Fruit fly (Drosophila melanogaster) whole organism, embryonic: Measurements from ENCODE around the gene galla-2.

ENCODE experiments used
- Ada2b ChIP-seq: fragments of 200-800 bp; sonication (Bioruptor generic); IDR thresholded peaks from 2 replicates; pipeline ENCODE4 v1.3.6; 2022; ENCODE audit warnings: missing biosample characterization, missing genetic modification characterization
- Adf1 ChIP-seq: fragments of 200-800 bp; sonication (Bioruptor generic); IDR thresholded peaks from 2 replicates; pipeline ENCODE4 v1.3.6; 2022; ENCODE audit warnings: missing biosample characterization, missing genetic modification characterization
- Antp ChIP-seq: fragments of 200-800 bp; sonication (Bioruptor generic); optimal IDR thresholded peaks from 3 replicates; lab custom pipeline; 2016; ENCODE audit warnings: missing biosample characterization, missing genetic modification characterization
- Atf-2 ChIP-seq: fragments of 200-800 bp; sonication (Bioruptor generic); optimal IDR thresholded peaks from 2 replicates; lab custom pipeline; 2016; ENCODE audit warnings: missing biosample characterization, missing genetic modification characterization
- Atf6 ChIP-seq: fragments of 200-800 bp; sonication (Bioruptor generic); IDR thresholded peaks from 2 replicates; pipeline ENCODE4 v1.3.6; 2022; ENCODE audit warnings: missing biosample characterization, missing genetic modification characterization
- CG1024 ChIP-seq: fragments of 200-800 bp; sonication (Bioruptor generic); IDR thresholded peaks from 2 replicates; pipeline ENCODE4 v1.3.6; 2022; ENCODE audit warnings: missing biosample characterization, missing genetic modification characterization
- CG11695 ChIP-seq: fragments of 200-800 bp; sonication (Bioruptor generic); IDR thresholded peaks from 3 replicates; pipeline ENCODE4 v1.3.6; 2022; ENCODE audit warnings: missing biosample characterization, missing genetic modification characterization
- CG12155 ChIP-seq: fragments of 200-800 bp; sonication (Bioruptor generic); optimal IDR thresholded peaks from 3 replicates; lab custom pipeline; 2016; ENCODE audit warnings: missing biosample characterization, missing genetic modification characterization
- CG12942 ChIP-seq: fragments of 200-800 bp; sonication (Bioruptor generic); optimal IDR thresholded peaks from 3 replicates; lab custom pipeline; 2016; ENCODE audit warnings: missing biosample characterization, missing genetic modification characterization
- CG1647 ChIP-seq: fragments of 200-800 bp; sonication (Bioruptor generic); optimal IDR thresholded peaks from 3 replicates; lab custom pipeline; 2016; ENCODE audit warnings: missing biosample characterization, missing genetic modification characterization
- CG18011 ChIP-seq: fragments of 200-800 bp; sonication (Bioruptor generic); optimal IDR thresholded peaks from 2 replicates; lab custom pipeline; 2017; ENCODE audit warnings: missing biosample characterization, missing genetic modification characterization, mild to moderate bottlenecking, moderate library complexity, missing genotype
- CG1832 ChIP-seq: fragments of 200-800 bp; sonication (Bioruptor generic); optimal IDR thresholded peaks from 2 replicates; lab custom pipeline; 2017; ENCODE audit warnings: missing biosample characterization, mild to moderate bottlenecking, missing genetic modification characterization, inconsistent platforms
- CG18599 ChIP-seq: fragments of 200-800 bp; sonication (Bioruptor generic); optimal IDR thresholded peaks from 3 replicates; lab custom pipeline; 2017; ENCODE audit warnings: missing biosample characterization, missing genetic modification characterization, mild to moderate bottlenecking, moderate library complexity, missing genetic modification reagents
- CG2202 ChIP-seq: fragments of 200-800 bp; sonication (Bioruptor generic); optimal IDR thresholded peaks from 2 replicates; lab custom pipeline; 2018; ENCODE audit warnings: missing biosample characterization, mild to moderate bottlenecking, missing genetic modification characterization
- CG2712 ChIP-seq: fragments of 200-800 bp; optimal IDR thresholded peaks from 3 replicates; lab custom pipeline; 2019; ENCODE audit warnings: missing biosample characterization, mild to moderate bottlenecking, missing genetic modification characterization, moderate library complexity
- CG2875 ChIP-seq: fragments of 200-800 bp; sonication (Bioruptor generic); optimal IDR thresholded peaks from 2 replicates; lab custom pipeline; 2017; ENCODE audit warnings: missing biosample characterization, mild to moderate bottlenecking, missing genetic modification characterization, missing genetic modification reagents
- CG32772 ChIP-seq: fragments of 200-800 bp; sonication (Bioruptor generic); IDR thresholded peaks from 2 replicates; pipeline ENCODE4 v1.3.6; 2022; ENCODE audit warnings: missing biosample characterization, missing genetic modification characterization
- CG3838 ChIP-seq: fragments of 200-800 bp; sonication (Bioruptor generic); optimal IDR thresholded peaks from 3 replicates; lab custom pipeline; 2016; ENCODE audit warnings: missing biosample characterization, missing genetic modification characterization
- CG3847 ChIP-seq: fragments of 200-800 bp; sonication (Bioruptor generic); IDR thresholded peaks from 2 replicates; pipeline ENCODE4 v1.3.6; 2022; ENCODE audit warnings: missing biosample characterization, missing genetic modification characterization
- CG7271 ChIP-seq: fragments of 200-800 bp; sonication (Bioruptor generic); optimal IDR thresholded peaks from 2 replicates; lab custom pipeline; 2018; ENCODE audit warnings: missing biosample characterization, mild to moderate bottlenecking, missing genetic modification characterization, moderate library complexity
- CG8089 ChIP-seq: fragments of 200-800 bp; sonication (Bioruptor generic); optimal IDR thresholded peaks from 3 replicates; lab custom pipeline; 2016; ENCODE audit warnings: missing biosample characterization, missing genetic modification characterization
- Chrac-16 ChIP-seq: fragments of 200-800 bp; sonication (Bioruptor generic); optimal IDR thresholded peaks from 3 replicates; lab custom pipeline; 2016; ENCODE audit warnings: missing biosample characterization, missing genetic modification characterization
- Dip3 ChIP-seq: fragments of 200-800 bp; sonication (Bioruptor generic); optimal IDR thresholded peaks from 3 replicates; lab custom pipeline; 2016; ENCODE audit warnings: missing biosample characterization, missing genetic modification characterization
- Elba2 ChIP-seq: fragments of 200-800 bp; sonication (Bioruptor generic); optimal IDR thresholded peaks from 3 replicates; lab custom pipeline; 2016; ENCODE audit warnings: missing biosample characterization, missing genetic modification characterization
- Gsc ChIP-seq: fragments of 200-800 bp; sonication (Bioruptor generic); IDR thresholded peaks from 2 replicates; pipeline ENCODE4 v1.3.6; 2022; ENCODE audit warnings: missing biosample characterization, missing genetic modification characterization
- HmgZ ChIP-seq: fragments of 200-800 bp; sonication (Bioruptor generic); optimal IDR thresholded peaks from 2 replicates; lab custom pipeline; 2018; ENCODE audit warnings: missing biosample characterization, mild to moderate bottlenecking, missing genetic modification characterization
- MESR4 ChIP-seq: fragments of 200-800 bp; sonication (Bioruptor generic); optimal IDR thresholded peaks from 2 replicates; lab custom pipeline; 2018; ENCODE audit warnings: missing biosample characterization, mild to moderate bottlenecking, missing genetic modification characterization, moderate library complexity
- Mes4 ChIP-seq: fragments of 200-800 bp; sonication (Bioruptor generic); optimal IDR thresholded peaks from 2 replicates; lab custom pipeline; 2016; ENCODE audit warnings: missing biosample characterization, missing genetic modification characterization
- Neu2 ChIP-seq: fragments of 200-800 bp; sonication (Bioruptor generic); optimal IDR thresholded peaks from 3 replicates; lab custom pipeline; 2016; ENCODE audit warnings: missing biosample characterization, missing genetic modification characterization, borderline replicate concordance
- Ptx1 ChIP-seq: fragments of 200-800 bp; sonication (Bioruptor generic); IDR thresholded peaks from 2 replicates; pipeline ENCODE4 v1.3.6; 2022; ENCODE audit warnings: missing biosample characterization, missing genetic modification characterization
- Scr ChIP-seq: fragments of 200-800 bp; sonication (Bioruptor generic); IDR thresholded peaks from 2 replicates; pipeline ENCODE4 v1.3.6; 2022; ENCODE audit warnings: missing biosample characterization, missing genetic modification characterization; ENCODE audit not compliant: partially characterized antibody
- Sry-δ ChIP-seq: fragments of 200-800 bp; sonication (Bioruptor generic); optimal IDR thresholded peaks from 2 replicates; lab custom pipeline; 2016; ENCODE audit warnings: missing biosample characterization, missing genetic modification characterization
- Xbp1 ChIP-seq: fragments of 200-800 bp; sonication (Bioruptor generic); optimal IDR thresholded peaks from 3 replicates; lab custom pipeline; 2016; ENCODE audit warnings: missing biosample characterization, mild to moderate bottlenecking, missing genetic modification characterization
- YL-1 ChIP-seq: fragments of 200-800 bp; sonication (Bioruptor generic); optimal IDR thresholded peaks from 3 replicates; lab custom pipeline; 2017; ENCODE audit warnings: missing biosample characterization, mild to moderate bottlenecking, missing genetic modification characterization
- ash1 ChIP-seq: fragments of 200-800 bp; sonication (Bioruptor generic); optimal IDR thresholded peaks from 2 replicates; lab custom pipeline; 2018; ENCODE audit warnings: missing biosample characterization, mild to moderate bottlenecking, missing genetic modification characterization
- chif ChIP-seq, 2 experiments: fragments of 200-800 bp; sonication (Bioruptor generic); optimal IDR thresholded peaks; 3 replicates each; lab custom pipeline; 2016; ENCODE audit warnings: missing biosample characterization in 2 of 2, missing genetic modification characterization in 2 of 2
- dmrt11E ChIP-seq: fragments of 200-800 bp; sonication (Bioruptor generic); optimal IDR thresholded peaks from 3 replicates; lab custom pipeline; 2018; ENCODE audit warnings: missing biosample characterization, mild to moderate bottlenecking, missing genetic modification characterization, moderate library complexity
- dysf ChIP-seq: fragments of 200-800 bp; sonication (Bioruptor generic); IDR thresholded peaks from 3 replicates; pipeline ENCODE4 v1.3.6; 2022; ENCODE audit warnings: missing biosample characterization, missing genetic modification characterization
- lab ChIP-seq: fragments of 200-800 bp; sonication (Bioruptor generic); optimal IDR thresholded peaks from 3 replicates; lab custom pipeline; 2017; ENCODE audit warnings: missing biosample characterization, missing genetic modification characterization, mild to moderate bottlenecking, moderate library complexity, missing genetic modification reagents
- maf-S ChIP-seq: fragments of 200-800 bp; sonication (Bioruptor generic); optimal IDR thresholded peaks from 2 replicates; lab custom pipeline; 2016; ENCODE audit warnings: missing biosample characterization, missing genetic modification characterization
- org-1 ChIP-seq: fragments of 200-800 bp; sonication (Bioruptor generic); optimal IDR thresholded peaks from 2 replicates; lab custom pipeline; 2017; ENCODE audit warnings: missing biosample characterization, missing genetic modification characterization
- otp ChIP-seq: fragments of 200-800 bp; sonication (Bioruptor generic); IDR thresholded peaks from 3 replicates; pipeline ENCODE4, ENCODE4 v1.3.6; 2022; ENCODE audit warnings: missing biosample characterization, missing genetic modification characterization
- ranshi ChIP-seq: fragments of 200-800 bp; sonication (Bioruptor generic); IDR thresholded peaks from 2 replicates; pipeline ENCODE4 v1.3.6; 2022; ENCODE audit warnings: missing biosample characterization, missing genetic modification characterization
- row ChIP-seq: fragments of 200-800 bp; sonication (Bioruptor generic); IDR thresholded peaks from 3 replicates; pipeline ENCODE4 v1.3.6; 2022; ENCODE audit warnings: missing biosample characterization, missing genetic modification characterization
- run ChIP-seq: fragments of 200-800 bp; sonication (Bioruptor generic); optimal IDR thresholded peaks from 3 replicates; lab custom pipeline; 2018; ENCODE audit warnings: missing biosample characterization, mild to moderate bottlenecking, missing genetic modification characterization
- seq ChIP-seq: fragments of 200-800 bp; sonication (Bioruptor generic); IDR thresholded peaks from 2 replicates; pipeline ENCODE4 v1.3.6; 2022; ENCODE audit warnings: missing biosample characterization, missing genetic modification characterization
- so ChIP-seq: fragments of 200-800 bp; sonication (Bioruptor generic); IDR thresholded peaks from 3 replicates; pipeline ENCODE4 v1.3.6; 2022; ENCODE audit warnings: missing biosample characterization, missing genetic modification characterization
- tap ChIP-seq: fragments of 200-800 bp; optimal IDR thresholded peaks from 3 replicates; lab custom pipeline; 2019; ENCODE audit warnings: missing biosample characterization, mild to moderate bottlenecking, missing genetic modification characterization, moderate library complexity
- wek ChIP-seq: fragments of 200-800 bp; sonication (Bioruptor generic); optimal IDR thresholded peaks from 3 replicates; lab custom pipeline; 2018; ENCODE audit warnings: missing biosample characterization, mild to moderate bottlenecking, missing genetic modification characterization, moderate library complexity
- z ChIP-seq: fragments of 200-800 bp; sonication (Bioruptor generic); IDR thresholded peaks from 3 replicates; pipeline ENCODE4 v1.3.6; 2022; ENCODE audit warnings: missing biosample characterization, missing genetic modification characterization

Gene galla-2

DNA sequence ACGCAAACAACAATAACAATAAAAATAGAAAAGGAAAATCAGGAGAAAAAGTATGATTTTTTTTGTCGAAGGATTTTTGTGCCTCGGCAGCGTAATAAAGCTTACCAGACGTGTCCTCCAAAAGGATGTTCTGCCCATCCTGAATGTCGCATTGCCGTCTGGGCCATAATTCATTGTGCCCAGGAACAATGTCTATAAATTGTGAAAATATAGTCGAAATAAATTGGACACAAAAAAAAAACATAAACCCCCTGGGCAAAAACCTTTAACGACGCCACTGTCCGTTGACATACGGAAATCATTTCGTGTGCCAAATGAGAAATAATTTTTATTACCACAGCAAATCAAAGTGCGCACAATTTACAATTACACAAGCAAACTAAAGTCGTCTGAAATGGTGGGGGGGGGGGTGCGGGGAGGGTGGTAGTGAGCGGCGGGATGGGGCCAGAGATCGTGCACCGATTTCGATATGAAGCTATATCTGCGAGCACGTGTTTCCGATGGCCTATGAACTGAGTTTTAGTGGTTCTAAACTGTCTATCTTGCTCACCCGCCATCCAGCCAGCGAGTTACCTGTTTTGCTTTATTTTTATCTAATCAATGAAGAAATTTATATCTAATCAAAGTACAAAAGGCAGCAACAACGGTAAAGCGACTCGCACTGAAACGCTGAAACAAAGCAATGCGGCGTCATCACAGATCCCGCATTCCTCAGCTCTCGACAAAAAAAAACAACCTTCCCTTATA is 15.9 kb upstream of the galla-2 start (continued):
- TF ChIP-seq CG11695 (GFP tag; lab: Robert Waterston, UW) (no peak), row (GFP tag; lab: Robert Waterston, UW) (peak; percentile 56), CG2202 (tag; lab: Kevin White, UChicago) (no peak), CG3847 (GFP tag; lab: Robert Waterston, UW) (peak; percentile 41), Mes4 (no peak), CG12942 (GFP tag; lab: Kevin White, UChicago) (no peak), Neu2 (GFP tag; lab: Kevin White, UChicago) (no peak), otp (no peak), CG18599 (GFP tag; lab: Kevin White, UChicago) (peak; percentile 57), Adf1 (GFP tag; lab: Robert Waterston, UW) (no peak; the same call in 1 of the 2 replicates), Antp (GFP tag; lab: Kevin White, UChicago) (peak; percentile 24), Dip3 (GFP tag; lab: Kevin White, UChicago) (peak; percentile 55), CG18011 (GFP tag; lab: Kevin White, UChicago) (peak; percentile 35), CG3838 (GFP tag; lab: Kevin White, UChicago) (no peak), CG32772 (0 out of 2 replicates have a peak, but pooled peaks have one; percentile 14), Ada2b (peak; percentile 41), Gsc (GFP tag; lab: Robert Waterston, UW) (no peak), chif (GFP tag; optimal IDR thresholded peaks at IDR 0.05; lab: Kevin White, UChicago) (peak in 1 of 2 experiments; percentile 39), CG1024 (GFP tag; lab: Robert Waterston, UW) (no peak), run (tag; lab: Kevin White, UChicago) (no peak), CG2875 (GFP tag; lab: Kevin White, UChicago) (no peak), Ptx1 (0 out of 2 replicates have a peak, but pooled peaks have one; percentile 54), CG1647 (peak; percentile 36), CG1832 (no peak), CG12155 (GFP tag; lab: Kevin White, UChicago) (peak; percentile 56), Atf-2 (GFP tag; lab: Kevin White, UChicago) (peak; percentile 23), CG7271 (tag; lab: Kevin White, UChicago) (no peak), lab (GFP tag; lab: Kevin White, UChicago) (peak; percentile 58), ash1 (GFP tag; lab: Kevin White, UChicago) (no peak), CG8089 (GFP tag; lab: Kevin White, UChicago) (no peak), z (GFP tag; lab: Robert Waterston, UW) (0 out of 3 replicates have a peak, but pooled peaks have one; percentile 26), Scr (no peak), Atf6 (peak; percentile 60; the same call in 1 of the 2 replicates), org-1 (no peak), seq (no peak), Xbp1 (GFP tag; lab: Kevin White, UChicago) (peak; percentile 10), dysf (GFP tag; lab: Robert Waterston, UW) (peak; percentile 71; the same call in 2 of the 3 replicates), HmgZ (no peak), maf-S (GFP tag; lab: Kevin White, UChicago) (no peak), so (no peak), tap (no peak), dmrt11E (tag; lab: Kevin White, UChicago) (no peak), wek (GFP tag; lab: Kevin White, UChicago) (no peak), CG2712 (tag; lab: Kevin White, UChicago) (no peak), Sry-δ (no peak), Chrac-16 (GFP tag; lab: Kevin White, UChicago) (no peak), YL-1 (no peak), MESR4 (GFP tag; lab: Kevin White, UChicago) (no peak), Elba2 (GFP tag; lab: Kevin White, UChicago) (no peak), ranshi (GFP tag; lab: Robert Waterston, UW) (0 out of 2 replicates have a peak, but pooled peaks have one; percentile 34)
